Worm (Caenorhabditis elegans): ENCODE measurements around the gene vha-8.

DNA sequence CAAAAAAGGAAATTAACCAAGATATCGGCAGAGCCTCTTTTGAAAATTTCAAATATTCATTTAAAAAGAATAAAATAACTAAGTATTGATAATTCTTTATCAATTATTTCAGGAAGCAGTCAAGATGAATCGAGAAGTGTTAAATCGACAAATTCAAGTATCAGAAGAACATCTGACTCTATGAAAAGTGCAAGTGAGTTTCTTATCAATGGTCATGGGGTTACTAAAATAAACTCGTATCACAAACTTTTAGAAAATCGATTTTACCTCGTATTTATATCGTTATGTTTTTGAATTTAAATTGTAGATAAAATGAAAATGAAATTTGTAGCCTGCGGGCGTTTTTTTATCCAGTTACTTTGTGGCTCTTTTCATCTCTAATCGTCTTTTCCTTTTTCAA is 19.3 kb upstream of the vha-8 start:
- TF ChIP-seq ztf-11 (tag; optimal IDR thresholded peaks at IDR 0.05) (no peak), jun-1 (tag; optimal IDR thresholded peaks at IDR 0.05) (no peak), pqm-1 (tag; optimal IDR thresholded peaks at IDR 0.05) (no peak), nhr-76 (tag; optimal IDR thresholded peaks at IDR 0.05) (no peak), nhr-11 (tag; optimal IDR thresholded peaks at IDR 0.05) (no peak), pha-4 (GFP tag; IDR thresholded peaks at IDR 0.05) (no peak), pha-4 (tag; optimal IDR thresholded peaks at IDR 0.05) (no peak), unc-62 (GFP tag; optimal IDR thresholded peaks at IDR 0.05 in 1 of 2) (no peak), unc-62 (tag; optimal IDR thresholded peaks at IDR 0.05) (no peak), zag-1 (tag; optimal IDR thresholded peaks at IDR 0.05) (no peak), nhr-111 (GFP tag; optimal IDR thresholded peaks at IDR 0.05) (no peak), ZK546.5 (tag; optimal IDR thresholded peaks at IDR 0.05) (no peak), mdl-1 (tag; optimal IDR thresholded peaks at IDR 0.05) (no peak), tra-1 (GFP tag; IDR thresholded peaks at IDR 0.05) (no peak), aha-1 (tag) (peak; percentile 52)

All from whole organism, L4 larva.